Fruit fly (Drosophila melanogaster): ENCODE data around the gene CG10096.
A peak's percentile ranks its signal among the peaks of the same experiment; 100 is the strongest.

The CG10096 gene

DNA sequence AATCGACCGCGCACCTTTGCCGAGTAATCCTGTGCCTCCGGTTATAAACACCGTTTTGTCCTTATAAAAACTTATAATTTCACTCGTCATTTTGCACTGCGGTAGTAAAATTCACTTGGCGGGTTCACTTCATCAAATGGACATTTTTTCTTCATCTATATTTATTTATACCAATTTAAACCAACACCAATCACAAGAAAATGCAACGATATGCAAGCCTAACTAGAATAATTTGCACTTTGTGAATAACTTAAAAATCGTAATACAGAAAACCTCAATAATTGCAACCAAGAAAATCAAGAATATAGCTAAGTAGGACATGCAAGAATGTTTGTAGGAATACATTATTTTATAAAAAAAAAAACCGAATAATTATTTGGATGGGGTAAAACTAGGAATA, at the start of gene CG10096, which contains the start of gene CG10097:
Gene CG10096, minus strand, starts transcription at position 101 of the 400 bp plus-strand sequence.
Gene CG10097, minus strand, starts transcription at position 101 of the 400 bp plus-strand sequence.
- peak; percentile 75 for TF ChIP-seq kay (GFP tag; ENCODE audit: borderline replicate concordance)
- TF ChIP-seq cnc (optimal IDR thresholded peaks at IDR 0.05): no peak

DNA sequence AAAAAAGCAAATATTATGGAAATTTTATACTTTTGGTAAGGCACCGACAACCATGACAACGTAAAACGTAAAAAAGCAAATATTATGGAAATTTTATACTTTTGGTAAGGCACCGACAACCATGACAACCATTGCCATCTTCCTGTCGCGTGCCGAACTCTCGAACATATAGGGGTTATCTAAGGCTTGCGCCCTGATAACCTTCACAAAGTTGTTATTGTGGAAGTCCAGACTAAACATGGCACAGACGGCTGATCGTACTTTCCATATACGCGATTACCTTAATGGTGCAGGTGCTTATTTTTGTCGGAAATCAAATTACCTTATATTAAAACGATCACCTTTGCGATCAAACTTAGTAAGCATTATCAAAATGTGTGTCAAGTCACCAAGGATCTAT, 49.7 kb upstream of the CG10096 start:
- TF ChIP-seq cnc (optimal IDR thresholded peaks at IDR 0.05): no peak
- no peak for TF ChIP-seq CG7045 (GFP tag; optimal IDR thresholded peaks at IDR 0.05)
- no peak for TF ChIP-seq CG5204 (GFP tag; optimal IDR thresholded peaks at IDR 0.05)
- TF ChIP-seq kay (GFP tag; ENCODE audit: borderline replicate concordance): no peak
- TF ChIP-seq cic (GFP tag; optimal IDR thresholded peaks at IDR 0.05): no peak
- no peak for TF ChIP-seq Crg-1 (GFP tag; optimal IDR thresholded peaks at IDR 0.05)
- no peak for TF ChIP-seq CG12768 (GFP tag; optimal IDR thresholded peaks at IDR 0.05)
- no peak for TF ChIP-seq CG33017 (tag; optimal IDR thresholded peaks at IDR 0.05)
- no peak for TF ChIP-seq CG11617 (GFP tag; optimal IDR thresholded peaks at IDR 0.05)

DNA sequence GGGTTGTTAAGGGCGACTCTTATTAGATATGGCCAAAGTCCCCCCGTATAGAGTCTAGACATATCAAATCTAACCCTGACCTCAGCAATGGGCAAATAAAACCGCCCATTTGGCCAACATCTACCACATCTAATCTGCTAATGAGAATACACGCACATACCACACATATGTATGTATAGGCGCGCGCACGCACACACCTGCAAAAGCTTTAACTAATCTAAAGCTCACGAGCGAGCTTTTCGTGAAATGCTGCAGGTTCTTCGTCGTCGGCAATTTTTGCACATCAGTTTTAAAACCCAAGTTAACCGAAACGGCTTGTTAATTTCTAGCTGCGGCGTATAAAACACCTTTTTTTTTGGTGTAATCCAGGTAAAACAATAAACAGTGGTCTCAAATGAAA, 48.0 kb upstream of the CG10096 start:
- TF ChIP-seq tj (GFP tag; optimal IDR thresholded peaks at IDR 0.05) (peak; percentile 74), Crg-1 (GFP tag; optimal IDR thresholded peaks at IDR 0.05) (no peak)

DNA sequence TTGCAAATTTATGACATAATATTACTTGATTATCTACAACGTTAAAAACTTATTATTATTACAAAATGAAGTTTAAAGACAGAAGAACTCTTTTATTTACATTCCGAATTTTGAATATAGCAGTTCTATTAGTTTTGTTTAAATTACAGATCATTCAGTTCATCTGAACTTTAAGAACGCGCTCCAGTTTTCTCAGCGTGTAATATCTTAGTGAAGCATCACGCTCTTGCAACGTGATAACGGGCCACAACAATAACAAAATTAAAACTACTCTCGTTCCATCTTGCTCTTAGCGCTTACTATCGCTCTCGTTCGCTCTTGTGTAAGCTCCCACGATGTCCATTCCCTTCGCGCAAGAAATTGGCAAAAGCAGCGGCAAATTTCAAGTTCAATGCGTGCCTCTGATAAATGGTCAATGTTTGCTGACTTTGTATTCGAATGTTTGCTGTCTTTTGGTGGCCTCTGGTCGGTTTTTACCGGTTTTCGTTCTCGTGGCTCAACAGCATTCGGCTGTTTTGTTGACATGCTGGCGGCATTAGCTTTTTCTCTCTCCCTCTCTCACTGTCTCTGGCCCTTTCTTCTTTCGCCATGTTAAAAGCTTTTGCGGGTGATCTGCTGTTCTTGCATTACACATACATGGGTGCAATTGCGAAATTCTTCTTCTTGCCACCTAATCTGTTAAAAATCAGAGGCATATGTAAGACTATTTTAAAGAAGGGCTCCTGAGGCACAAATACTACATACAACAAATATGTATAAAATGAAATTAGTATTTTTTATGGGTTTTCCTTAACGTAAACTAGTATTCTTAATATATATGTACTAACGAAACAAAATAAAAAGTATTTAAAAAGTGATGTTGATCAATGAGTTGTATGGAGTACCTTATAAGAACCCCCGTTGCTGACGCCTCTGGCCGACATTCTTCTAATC, 47.1 kb upstream of the CG10096 start:
- TF ChIP-seq CG14711 (tag; optimal IDR thresholded peaks at IDR 0.05): peak; percentile 81
- TF ChIP-seq Clk (GFP tag; optimal IDR thresholded peaks at IDR 0.05): no peak
- peak; percentile 51 for TF ChIP-seq pad (GFP tag; optimal IDR thresholded peaks at IDR 0.05)
- peak; percentile 65 for TF ChIP-seq Hr96 (GFP tag; optimal IDR thresholded peaks at IDR 0.05)
- TF ChIP-seq CG33017 (tag; optimal IDR thresholded peaks at IDR 0.05): peak; percentile 82
- no peak for TF ChIP-seq cic (GFP tag; optimal IDR thresholded peaks at IDR 0.05)
- peak; percentile 85 for TF ChIP-seq CG7101 (tag; optimal IDR thresholded peaks at IDR 0.05)
- peak; percentile 59 for TF ChIP-seq ovo (GFP tag; optimal IDR thresholded peaks at IDR 0.05)
- TF ChIP-seq kay (GFP tag; ENCODE audit: borderline replicate concordance): peak; percentile 77
- peak; percentile 37 for TF ChIP-seq toe (GFP tag; optimal IDR thresholded peaks at IDR 0.05)
- TF ChIP-seq tj (GFP tag; optimal IDR thresholded peaks at IDR 0.05): peak; percentile 83
- TF ChIP-seq CG11617 (GFP tag; optimal IDR thresholded peaks at IDR 0.05): peak; percentile 71
- peak; percentile 78 for TF ChIP-seq CG7045 (GFP tag; optimal IDR thresholded peaks at IDR 0.05)
- peak; percentile 85 for TF ChIP-seq bab1 (GFP tag; optimal IDR thresholded peaks at IDR 0.05)
- no peak for TF ChIP-seq CG5204 (GFP tag; optimal IDR thresholded peaks at IDR 0.05)
- peak; percentile 47 for TF ChIP-seq Mnt (GFP tag; optimal IDR thresholded peaks at IDR 0.05)
- no peak for TF ChIP-seq CG12768 (GFP tag; optimal IDR thresholded peaks at IDR 0.05)
- peak; percentile 48 for TF ChIP-seq CG1620 (GFP tag; optimal IDR thresholded peaks at IDR 0.05)

DNA sequence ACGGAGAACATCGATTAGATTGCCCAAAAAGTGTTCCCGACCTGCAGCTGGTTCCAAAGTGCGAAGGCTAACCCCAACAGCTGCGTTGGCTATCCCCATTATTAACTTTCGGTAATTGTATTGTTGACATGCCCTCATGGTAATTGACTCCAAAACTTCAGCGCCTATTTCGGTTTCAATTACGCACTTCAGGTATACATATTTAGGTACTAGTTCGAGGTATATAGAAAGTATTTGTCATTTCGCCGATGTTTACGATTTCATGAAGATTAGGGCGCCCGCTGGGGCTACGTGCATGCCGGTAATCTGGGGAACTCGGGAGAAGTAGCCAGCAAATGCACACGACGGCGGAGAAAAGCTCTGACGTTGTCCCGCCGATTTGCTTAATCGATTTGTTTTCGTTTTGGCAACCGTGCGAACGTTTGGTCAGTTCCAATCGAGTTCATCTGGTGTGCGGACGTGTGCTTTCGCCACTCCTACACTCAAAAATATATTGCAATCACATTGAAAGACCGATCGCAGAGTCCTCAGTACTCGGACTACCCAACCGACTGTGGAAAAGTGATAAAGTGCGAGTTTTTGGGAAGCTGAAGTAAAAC, 45.3 kb upstream of the CG10096 start:
- TF ChIP-seq CG11617 (GFP tag; optimal IDR thresholded peaks at IDR 0.05): no peak
- TF ChIP-seq CG33017 (tag; optimal IDR thresholded peaks at IDR 0.05): peak; percentile 38
- no peak for TF ChIP-seq Clk (GFP tag; optimal IDR thresholded peaks at IDR 0.05)
- peak; percentile 53 for TF ChIP-seq kay (GFP tag; ENCODE audit: borderline replicate concordance)
- peak; percentile 29 for TF ChIP-seq bab1 (GFP tag; optimal IDR thresholded peaks at IDR 0.05)
- no peak for TF ChIP-seq CG14711 (tag; optimal IDR thresholded peaks at IDR 0.05)
- peak; percentile 58 for TF ChIP-seq cic (GFP tag; optimal IDR thresholded peaks at IDR 0.05)
- peak; percentile 6 for TF ChIP-seq pad (GFP tag; optimal IDR thresholded peaks at IDR 0.05)
- TF ChIP-seq Hr96 (GFP tag; optimal IDR thresholded peaks at IDR 0.05): no peak
- TF ChIP-seq ovo (GFP tag; optimal IDR thresholded peaks at IDR 0.05): no peak
- TF ChIP-seq Crg-1 (GFP tag; optimal IDR thresholded peaks at IDR 0.05): no peak
- no peak for TF ChIP-seq CG1620 (GFP tag; optimal IDR thresholded peaks at IDR 0.05)
- peak; percentile 64 for TF ChIP-seq Mnt (GFP tag; optimal IDR thresholded peaks at IDR 0.05)
- no peak for TF ChIP-seq cnc (optimal IDR thresholded peaks at IDR 0.05)
- peak; percentile 37 for TF ChIP-seq tj (GFP tag; optimal IDR thresholded peaks at IDR 0.05)
- peak; percentile 79 for TF ChIP-seq CG12768 (GFP tag; optimal IDR thresholded peaks at IDR 0.05)
- TF ChIP-seq CG7045 (GFP tag; optimal IDR thresholded peaks at IDR 0.05): no peak
- TF ChIP-seq CG5204 (GFP tag; optimal IDR thresholded peaks at IDR 0.05): no peak
- peak; percentile 45 for TF ChIP-seq CG7101 (tag; optimal IDR thresholded peaks at IDR 0.05)
- TF ChIP-seq toe (GFP tag; optimal IDR thresholded peaks at IDR 0.05): no peak

DNA sequence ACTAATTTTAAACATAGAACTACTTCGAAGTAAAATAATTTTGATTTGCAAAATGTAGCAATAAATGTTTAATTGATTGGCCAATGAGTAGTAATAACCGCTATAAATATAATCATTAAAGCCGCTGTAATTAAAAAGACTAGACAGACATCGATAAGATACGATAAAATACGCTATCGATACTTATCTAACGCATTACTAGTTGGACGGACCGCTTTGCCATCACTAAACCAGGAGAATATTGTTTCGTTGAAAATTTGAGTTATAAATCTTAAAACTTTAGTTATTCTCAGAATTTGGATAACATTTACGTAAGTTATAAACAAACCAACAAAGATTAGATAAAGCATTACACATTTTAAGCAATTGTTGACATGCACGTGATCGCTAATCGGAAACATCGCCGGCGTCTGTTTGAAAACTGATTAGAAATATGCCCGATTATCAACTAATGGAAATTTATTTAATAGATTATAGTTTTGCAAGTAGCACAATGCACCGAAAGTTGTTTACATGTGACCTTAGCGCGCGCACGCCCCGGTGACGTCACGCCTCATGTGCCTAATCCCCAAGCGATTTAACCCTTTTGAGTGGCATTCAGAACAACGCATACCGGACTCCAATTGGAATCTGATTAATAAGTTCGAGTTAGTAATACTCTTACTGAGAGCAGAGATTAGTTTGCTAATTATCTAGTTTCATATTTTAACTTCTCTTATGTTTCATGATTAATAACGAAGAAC, 43.8 kb upstream of the CG10096 start, which contains the start of gene Desat1:
Gene Desat1, plus strand, starts transcription at position 200 of the 743 bp plus-strand sequence.
- TF ChIP-seq kay (GFP tag; ENCODE audit: borderline replicate concordance) (no peak), toe (GFP tag; optimal IDR thresholded peaks at IDR 0.05) (no peak), CG1620 (GFP tag; optimal IDR thresholded peaks at IDR 0.05) (no peak), Crg-1 (GFP tag; optimal IDR thresholded peaks at IDR 0.05) (peak; percentile 47), tj (GFP tag; optimal IDR thresholded peaks at IDR 0.05) (no peak), CG14711 (tag; optimal IDR thresholded peaks at IDR 0.05) (peak; percentile 18), CG33017 (tag; optimal IDR thresholded peaks at IDR 0.05) (peak; percentile 6), CG12768 (GFP tag; optimal IDR thresholded peaks at IDR 0.05) (no peak), Mnt (GFP tag; optimal IDR thresholded peaks at IDR 0.05) (peak; percentile 36), CG11617 (GFP tag; optimal IDR thresholded peaks at IDR 0.05) (peak; percentile 9), ovo (GFP tag; optimal IDR thresholded peaks at IDR 0.05) (no peak), Clk (GFP tag; optimal IDR thresholded peaks at IDR 0.05) (no peak), CG7101 (tag; optimal IDR thresholded peaks at IDR 0.05) (peak; percentile 20), CG7045 (GFP tag; optimal IDR thresholded peaks at IDR 0.05) (no peak), cic (GFP tag; optimal IDR thresholded peaks at IDR 0.05) (no peak), bab1 (GFP tag; optimal IDR thresholded peaks at IDR 0.05) (peak; percentile 23)
